Fruit fly (Drosophila melanogaster) whole organism, embryonic: ENCODE results near the gene CG1738.

Source experiments
- Antp ChIP-seq: fragments of 200-800 bp; sonication (Bioruptor generic); optimal IDR thresholded peaks from 3 replicates; lab custom pipeline; 2016; ENCODE audit warnings: missing biosample characterization, missing genetic modification characterization
- B-H1 ChIP-seq: fragments of 200-800 bp; sonication (Bioruptor generic); IDR thresholded peaks from 3 replicates; pipeline ENCODE4 v1.3.6; 2022; ENCODE audit warnings: missing biosample characterization, missing genetic modification characterization
- C15 ChIP-seq: fragments of 200-800 bp; sonication (Bioruptor generic); IDR thresholded peaks from 3 replicates; pipeline ENCODE4 v1.3.6; 2022; ENCODE audit warnings: missing biosample characterization, missing genetic modification characterization
- CG10209 ChIP-seq: fragments of 200-800 bp; sonication (Bioruptor generic); optimal IDR thresholded peaks from 3 replicates; lab custom pipeline; 2017; ENCODE audit warnings: missing biosample characterization, mild to moderate bottlenecking, missing genetic modification characterization, missing genetic modification reagents
- CG1024 ChIP-seq: fragments of 200-800 bp; sonication (Bioruptor generic); IDR thresholded peaks from 2 replicates; pipeline ENCODE4 v1.3.6; 2022; ENCODE audit warnings: missing biosample characterization, missing genetic modification characterization
- CG12071 ChIP-seq: fragments of 200-800 bp; sonication (Bioruptor generic); optimal IDR thresholded peaks from 3 replicates; lab custom pipeline; 2018; ENCODE audit warnings: missing biosample characterization, mild to moderate bottlenecking, missing genetic modification characterization
- CG13287 ChIP-seq: fragments of 200-800 bp; sonication (Bioruptor generic); IDR thresholded peaks from 2 replicates; pipeline ENCODE4 v1.3.6; 2022; ENCODE audit warnings: missing biosample characterization, missing genetic modification characterization; ENCODE audit not compliant: partially characterized antibody
- CG13775 ChIP-seq: fragments of 200-800 bp; sonication (Bioruptor generic); optimal IDR thresholded peaks from 3 replicates; lab custom pipeline; 2017; ENCODE audit warnings: missing biosample characterization, mild to moderate bottlenecking, missing genetic modification characterization
- CG14710 ChIP-seq: fragments of 200-800 bp; sonication (Bioruptor generic); optimal IDR thresholded peaks from 3 replicates; lab custom pipeline; 2019; ENCODE audit warnings: missing biosample characterization, mild to moderate bottlenecking, missing genetic modification characterization, moderate library complexity
- CG15073 ChIP-seq: fragments of 200-800 bp; sonication (Bioruptor generic); optimal IDR thresholded peaks from 2 replicates; lab custom pipeline; 2016; ENCODE audit warnings: missing biosample characterization, missing genetic modification characterization
- CG15269 ChIP-seq: fragments of 200-800 bp; sonication (Bioruptor generic); optimal IDR thresholded peaks from 2 replicates; lab custom pipeline; 2018; ENCODE audit warnings: missing biosample characterization, mild to moderate bottlenecking, missing genetic modification characterization, moderate library complexity
- CG15479 ChIP-seq: fragments of 200-800 bp; sonication (Bioruptor generic); optimal IDR thresholded peaks from 3 replicates; lab custom pipeline; 2019; ENCODE audit warnings: missing biosample characterization, mild to moderate bottlenecking, missing genetic modification characterization, moderate library complexity
- CG1647 ChIP-seq: fragments of 200-800 bp; sonication (Bioruptor generic); optimal IDR thresholded peaks from 3 replicates; lab custom pipeline; 2016; ENCODE audit warnings: missing biosample characterization, missing genetic modification characterization
- CG17328 ChIP-seq: fragments of 200-800 bp; sonication (Bioruptor generic); IDR thresholded peaks from 2 replicates; pipeline ENCODE4 v1.3.6; 2022; ENCODE audit warnings: missing biosample characterization, missing genetic modification characterization
- CG17912 ChIP-seq: fragments of 200-800 bp; sonication (Bioruptor generic); optimal IDR thresholded peaks from 2 replicates; lab custom pipeline; 2018; ENCODE audit warnings: missing biosample characterization, mild to moderate bottlenecking, missing genetic modification characterization
- CG18476 ChIP-seq: fragments of 200-800 bp; sonication (Bioruptor generic); optimal IDR thresholded peaks from 2 replicates; lab custom pipeline; 2016; ENCODE audit warnings: missing biosample characterization, mild to moderate bottlenecking, missing genetic modification characterization
- CG18619 ChIP-seq: fragments of 200-800 bp; sonication (Bioruptor generic); optimal IDR thresholded peaks from 3 replicates; lab custom pipeline; 2017; ENCODE audit warnings: missing biosample characterization, mild to moderate bottlenecking, missing genetic modification characterization
- CG30403 ChIP-seq: fragments of 200-800 bp; sonication (Bioruptor generic); optimal IDR thresholded peaks from 3 replicates; lab custom pipeline; 2016; ENCODE audit warnings: missing biosample characterization, missing genetic modification characterization
- CG3726 ChIP-seq: fragments of 200-800 bp; sonication (Bioruptor generic); IDR thresholded peaks from 3 replicates; pipeline ENCODE4, ENCODE4 v1.3.6; 2022; ENCODE audit warnings: missing biosample characterization, missing genetic modification characterization
- CG4404 ChIP-seq: fragments of 200-800 bp; sonication (Bioruptor generic); IDR thresholded peaks from 2 replicates; pipeline ENCODE4 v1.3.6; 2022; ENCODE audit warnings: missing biosample characterization, missing genetic modification characterization
- CG4707 ChIP-seq: fragments of 200-800 bp; sonication (Bioruptor generic); optimal IDR thresholded peaks from 2 replicates; lab custom pipeline; 2018; ENCODE audit warnings: missing biosample characterization, mild to moderate bottlenecking, missing genetic modification characterization, moderate library complexity
- CG6254 ChIP-seq: fragments of 200-800 bp; sonication (Bioruptor generic); optimal IDR thresholded peaks from 3 replicates; lab custom pipeline; 2017; ENCODE audit warnings: mild to moderate bottlenecking, missing biosample characterization, missing genetic modification reagents, missing genetic modification characterization
- CG6854 ChIP-seq: fragments of 200-800 bp; sonication (Bioruptor generic); optimal IDR thresholded peaks from 3 replicates; lab custom pipeline; 2017; ENCODE audit warnings: missing biosample characterization, mild to moderate bottlenecking, missing genetic modification characterization
- CG7963 ChIP-seq: fragments of 200-800 bp; sonication (Bioruptor generic); IDR thresholded peaks from 3 replicates; pipeline ENCODE4 v1.3.6; 2022; ENCODE audit warnings: missing biosample characterization, missing genetic modification characterization; ENCODE audit not compliant: partially characterized antibody
- CG7987 ChIP-seq: fragments of 200-800 bp; sonication (Bioruptor generic); optimal IDR thresholded peaks from 2 replicates; lab custom pipeline; 2018; ENCODE audit warnings: missing biosample characterization, mild to moderate bottlenecking, missing genetic modification characterization, moderate library complexity
- CG8290 ChIP-seq, 3 experiments: fragments of 200-800 bp; sonication (Bioruptor generic); optimal IDR thresholded peaks; 2 replicates each; lab custom pipeline; 2016 to 2019; ENCODE audit warnings: missing biosample characterization in 3 of 3, missing genetic modification characterization in 3 of 3, mild to moderate bottlenecking in 2 of 3, moderate library complexity in 1 of 3
- Deaf1 ChIP-seq: fragments of 200-800 bp; optimal IDR thresholded peaks from 3 replicates; lab custom pipeline; 2019; ENCODE audit warnings: missing biosample characterization, mild to moderate bottlenecking, missing genetic modification characterization, moderate library complexity
- Dp ChIP-seq: fragments of 200-800 bp; sonication (Bioruptor generic); optimal IDR thresholded peaks from 2 replicates; lab custom pipeline; 2018; ENCODE audit warnings: missing biosample characterization, mild to moderate bottlenecking, missing genetic modification characterization, moderate library complexity
- E2f2 ChIP-seq: fragments of 200-800 bp; sonication (Bioruptor generic); IDR thresholded peaks from 2 replicates; pipeline ENCODE4 v1.3.6; 2022; ENCODE audit warnings: missing biosample characterization, missing genetic modification characterization
- Fer1 ChIP-seq: fragments of 200-800 bp; sonication (Bioruptor generic); optimal IDR thresholded peaks from 2 replicates; lab custom pipeline; 2017; ENCODE audit warnings: missing biosample characterization, mild to moderate bottlenecking, missing genetic modification characterization
- Hr78 ChIP-seq, 2 experiments: fragments of 200-800 bp in 1 of 2; fragments of >200 bp in 1 of 2; sonication (Bioruptor generic) in 1 of 2; optimal IDR thresholded peaks; 2 replicates each; lab custom pipeline; 2017 to 2019; ENCODE audit warnings: missing biosample characterization in 2 of 2, missing genetic modification characterization in 2 of 2, mild to moderate bottlenecking in 1 of 2, moderate library complexity in 1 of 2
- NC2β ChIP-seq: fragments of 200-800 bp; sonication (Bioruptor generic); optimal IDR thresholded peaks from 2 replicates; lab custom pipeline; 2016; ENCODE audit warnings: missing biosample characterization, missing genetic modification characterization
- Pdp1 ChIP-seq, 2 experiments: fragments of 200-800 bp; sonication (Bioruptor generic); optimal IDR thresholded peaks; 3 replicates each; lab custom pipeline; 2016; ENCODE audit warnings: missing biosample characterization in 2 of 2, missing genetic modification characterization in 2 of 2, mild to moderate bottlenecking in 1 of 2, moderate library complexity in 1 of 2
- Ptx1 ChIP-seq: fragments of 200-800 bp; sonication (Bioruptor generic); IDR thresholded peaks from 2 replicates; pipeline ENCODE4 v1.3.6; 2022; ENCODE audit warnings: missing biosample characterization, missing genetic modification characterization
- Side ChIP-seq: fragments of 200-800 bp; sonication (Bioruptor generic); optimal IDR thresholded peaks from 2 replicates; lab custom pipeline; 2016; ENCODE audit warnings: missing biosample characterization, missing genetic modification characterization
- bsh ChIP-seq, 2 experiments: fragments of 200-800 bp; sonication (Bioruptor generic); optimal IDR thresholded peaks; 2 replicates each; lab custom pipeline; 2017 to 2018; ENCODE audit warnings: mild to moderate bottlenecking in 2 of 2, missing biosample characterization in 2 of 2, missing genetic modification characterization in 2 of 2, moderate library complexity in 1 of 2
- cg ChIP-seq: fragments of 200-800 bp; sonication (Bioruptor generic); optimal IDR thresholded peaks from 3 replicates; lab custom pipeline; 2019; ENCODE audit warnings: missing biosample characterization, mild to moderate bottlenecking, missing genetic modification characterization, moderate library complexity
- dmrt11E ChIP-seq: fragments of 200-800 bp; sonication (Bioruptor generic); optimal IDR thresholded peaks from 3 replicates; lab custom pipeline; 2018; ENCODE audit warnings: missing biosample characterization, mild to moderate bottlenecking, missing genetic modification characterization, moderate library complexity
- dmrt99B ChIP-seq: fragments of 200-800 bp; sonication (Bioruptor generic); optimal IDR thresholded peaks from 2 replicates; lab custom pipeline; 2018; ENCODE audit warnings: missing biosample characterization, mild to moderate bottlenecking, missing genetic modification characterization, moderate library complexity
- gcm ChIP-seq: fragments of 200-800 bp; sonication (Bioruptor generic); optimal IDR thresholded peaks from 2 replicates; lab custom pipeline; 2019; ENCODE audit warnings: missing biosample characterization, mild to moderate bottlenecking, missing genetic modification characterization, moderate library complexity
- gem ChIP-seq: fragments of 200-800 bp; sonication (Bioruptor generic); optimal IDR thresholded peaks from 2 replicates; lab custom pipeline; 2019; ENCODE audit warnings: missing biosample characterization, mild to moderate bottlenecking, missing genetic modification characterization, moderate library complexity
- sisA ChIP-seq: fragments of 200-800 bp; sonication (Bioruptor generic); IDR thresholded peaks from 2 replicates; pipeline ENCODE4 v1.3.6; 2022; ENCODE audit warnings: missing biosample characterization, missing genetic modification characterization
- sna ChIP-seq: fragments of 200-800 bp; sonication (Bioruptor generic); IDR thresholded peaks from 2 replicates; pipeline ENCODE4 v1.3.6; 2022; ENCODE audit warnings: missing biosample characterization, missing genetic modification characterization; ENCODE audit not compliant: partially characterized antibody
- sob ChIP-seq: fragments of 200-800 bp; sonication (Bioruptor generic); IDR thresholded peaks from 2 replicates; pipeline ENCODE4 v1.3.6; 2022; ENCODE audit warnings: missing biosample characterization, missing genetic modification characterization
- tgo ChIP-seq: fragments of 200-800 bp; sonication (Bioruptor generic); IDR thresholded peaks from 3 replicates; pipeline ENCODE4 v1.3.6; 2022; ENCODE audit warnings: missing biosample characterization, missing genetic modification characterization
- tx ChIP-seq: fragments of 200-800 bp; sonication (Bioruptor generic); optimal IDR thresholded peaks from 2 replicates; lab custom pipeline; 2016; ENCODE audit warnings: missing biosample characterization, missing genetic modification characterization
- vnd ChIP-seq: fragments of 200-800 bp; sonication (Bioruptor generic); IDR thresholded peaks from 3 replicates; pipeline ENCODE4 v1.3.6; 2022; ENCODE audit warnings: missing biosample characterization, missing genetic modification characterization; ENCODE audit not compliant: partially characterized antibody
- yki ChIP-seq: fragments of >200 bp; optimal IDR thresholded peaks from 3 replicates; lab custom pipeline; 2018

Gene CG1738

dm6 chrX:11350505-11351327 lies 1.9 kb downstream of the CG1738 start, which contains the start of gene CG1737 (continued):
- TF ChIP-seq CG18619 (GFP tag; lab: Kevin White, UChicago) (peak; percentile 3), Dp (peak; percentile 8), CG1024 (GFP tag; lab: Robert Waterston, UW) (no peak), CG15073 (no peak), yki (lab: Kevin White, UChicago) (no peak), dmrt11E (tag; lab: Kevin White, UChicago) (no peak), CG15269 (no peak), CG8290 (GFP tag; optimal IDR thresholded peaks at IDR 0.05; lab: Kevin White, UChicago) (no peak), CG8290 (tag; optimal IDR thresholded peaks at IDR 0.05; lab: Kevin White, UChicago) (peak in 1 of 2 experiments; percentile 76), CG15479 (GFP tag; lab: Kevin White, UChicago) (peak; percentile 56), CG7963 (no peak), sna (GFP tag; lab: Robert Waterston, UW) (0 out of 2 replicates have a peak, but pooled peaks have one; percentile 26), Pdp1 (GFP tag; optimal IDR thresholded peaks at IDR 0.05; lab: Kevin White, UChicago) (no peak), Side (GFP tag; lab: Kevin White, UChicago) (no peak), CG13775 (GFP tag; lab: Kevin White, UChicago) (no peak), Deaf1 (tag; lab: Kevin White, UChicago) (no peak), CG6854 (no peak), CG14710 (tag; lab: Kevin White, UChicago) (no peak), CG30403 (no peak), CG4404 (GFP tag; lab: Robert Waterston, UW) (no peak), CG12071 (GFP tag; lab: Kevin White, UChicago) (no peak), CG10209 (GFP tag; lab: Kevin White, UChicago) (no peak), NC2β (no peak), CG13287 (GFP tag; lab: Robert Waterston, UW) (no peak; the same call in 1 of the 2 replicates), dmrt99B (tag; lab: Kevin White, UChicago) (no peak), Fer1 (GFP tag; lab: Kevin White, UChicago) (peak; percentile 19), sisA (no peak), gcm (GFP tag; lab: Kevin White, UChicago) (no peak), vnd (GFP tag; lab: Robert Waterston, UW) (no peak), CG17328 (GFP tag; lab: Robert Waterston, UW) (no peak), CG7987 (GFP tag; lab: Kevin White, UChicago) (no peak), CG4707 (GFP tag; lab: Kevin White, UChicago) (no peak), bsh (GFP tag; optimal IDR thresholded peaks at IDR 0.05; lab: Kevin White, UChicago) (no peak), gem (tag; lab: Kevin White, UChicago) (no peak), B-H1 (no peak), Hr78 (GFP tag; optimal IDR thresholded peaks at IDR 0.05; lab: Kevin White, UChicago) (no peak), E2f2 (GFP tag; lab: Robert Waterston, UW) (peak; percentile 37; the same call in 1 of the 2 replicates), sob (GFP tag; lab: Robert Waterston, UW) (peak; percentile 41), CG18476 (GFP tag; lab: Kevin White, UChicago) (no peak), CG3726 (no peak), Ptx1 (GFP tag; lab: Robert Waterston, UW) (peak; percentile 11; the same call in 1 of the 2 replicates), tgo (no peak), CG17912 (no peak), CG1647 (GFP tag; lab: Kevin White, UChicago) (no peak), C15 (GFP tag; lab: Robert Waterston, UW) (no peak), CG6254 (GFP tag; lab: Kevin White, UChicago) (no peak), Antp (peak; percentile 12), tx (GFP tag; lab: Kevin White, UChicago) (peak; percentile 3), cg (GFP tag; lab: Kevin White, UChicago) (peak; percentile 69)
